Fruit fly (Drosophila melanogaster) whole organism, pupa: ENCODE data around the gene CG14971.

Source experiments
- CG10348 ChIP-seq: fragments of 200-800 bp; sonication (Bioruptor generic); IDR thresholded peaks from 2 replicates; pipeline ENCODE4 v1.3.6; 2022; ENCODE audit warnings: missing biosample characterization, missing genetic modification characterization
- CG12605 ChIP-seq: fragments of 200-800 bp; sonication (Bioruptor generic); IDR thresholded peaks from 2 replicates; pipeline ENCODE4 v1.3.6; 2022; ENCODE audit warnings: missing biosample characterization, missing genetic modification characterization
- CG13204 ChIP-seq: fragments of 200-800 bp; sonication (Bioruptor generic); optimal IDR thresholded peaks from 2 replicates; lab custom pipeline; 2018; ENCODE audit warnings: missing biosample characterization, mild to moderate bottlenecking, missing genetic modification characterization, moderate library complexity
- CG14655 ChIP-seq: fragments of 200-800 bp; sonication (Bioruptor generic); optimal IDR thresholded peaks from 3 replicates; lab custom pipeline; 2017; ENCODE audit warnings: mild to moderate bottlenecking, missing biosample characterization, missing genetic modification reagents, missing genetic modification characterization
- CG15710 ChIP-seq: fragments of 200-800 bp; sonication (Bioruptor generic); optimal IDR thresholded peaks from 2 replicates; lab custom pipeline; 2018; ENCODE audit warnings: missing biosample characterization, mild to moderate bottlenecking, missing genetic modification characterization, moderate library complexity
- CG17806 ChIP-seq: fragments of 200-800 bp; sonication (Bioruptor generic); optimal IDR thresholded peaks from 2 replicates; lab custom pipeline; 2018; ENCODE audit warnings: missing biosample characterization, mild to moderate bottlenecking, missing genetic modification characterization, moderate library complexity
- CG32121 ChIP-seq: fragments of 200-800 bp; sonication (Bioruptor generic); IDR thresholded peaks from 2 replicates; pipeline ENCODE4 v1.3.6; 2022; ENCODE audit warnings: missing biosample characterization, missing genetic modification characterization
- CG34367 ChIP-seq: fragments of 200-800 bp; sonication (Bioruptor generic); optimal IDR thresholded peaks from 2 replicates; lab custom pipeline; 2018; ENCODE audit warnings: missing biosample characterization, mild to moderate bottlenecking, missing genetic modification characterization
- CG4496 ChIP-seq: fragments of 200-800 bp; sonication (Bioruptor generic); IDR thresholded peaks from 3 replicates; pipeline ENCODE4 v1.3.6; 2022; ENCODE audit warnings: missing biosample characterization, missing genetic modification characterization
- CG8159 ChIP-seq: fragments of 200-800 bp; sonication (Bioruptor generic); optimal IDR thresholded peaks from 3 replicates; lab custom pipeline; 2018; ENCODE audit warnings: missing biosample characterization, mild to moderate bottlenecking, missing genetic modification characterization, moderate library complexity
- CG8301 ChIP-seq: fragments of 200-800 bp; sonication (Bioruptor generic); optimal IDR thresholded peaks from 2 replicates; lab custom pipeline; 2018; ENCODE audit warnings: missing biosample characterization, mild to moderate bottlenecking, missing genetic modification characterization
- CG9948 ChIP-seq: fragments of 200-800 bp; sonication (Bioruptor generic); optimal IDR thresholded peaks from 2 replicates; lab custom pipeline; 2018; ENCODE audit warnings: missing biosample characterization, mild to moderate bottlenecking, missing genetic modification characterization, moderate library complexity
- D1 ChIP-seq: fragments of 200-800 bp; sonication (Bioruptor generic); optimal IDR thresholded peaks from 2 replicates; lab custom pipeline; 2018; ENCODE audit warnings: missing biosample characterization, mild to moderate bottlenecking, missing genetic modification characterization, moderate library complexity
- EcR ChIP-seq: fragments of 200-800 bp; sonication (Bioruptor generic); optimal IDR thresholded peaks from 3 replicates; lab custom pipeline; 2019; ENCODE audit warnings: missing biosample characterization, missing genetic modification characterization, mild to moderate bottlenecking, moderate library complexity, missing genetic modification reagents
- Ets98B ChIP-seq: fragments of 200-800 bp; sonication (Bioruptor generic); IDR thresholded peaks from 2 replicates; pipeline ENCODE4 v1.3.6; 2022; ENCODE audit warnings: missing biosample characterization, missing genetic modification characterization
- Pif1A ChIP-seq: fragments of 200-800 bp; sonication (Bioruptor generic); optimal IDR thresholded peaks from 3 replicates; lab custom pipeline; 2016; ENCODE audit warnings: missing biosample characterization, missing genetic modification characterization
- Pif1B ChIP-seq: fragments of 200-800 bp; sonication (Bioruptor generic); optimal IDR thresholded peaks from 3 replicates; lab custom pipeline; 2016; ENCODE audit warnings: missing biosample characterization, missing genetic modification characterization
- Snoo ChIP-seq: fragments of 200-800 bp; sonication (Bioruptor generic); optimal IDR thresholded peaks from 3 replicates; lab custom pipeline; 2017; ENCODE audit warnings: missing biosample characterization, mild to moderate bottlenecking, missing genetic modification characterization, inconsistent platforms
- fd96Ca ChIP-seq: fragments of 200-800 bp; sonication (Bioruptor generic); IDR thresholded peaks from 3 replicates; pipeline ENCODE4 v1.3.6; 2022; ENCODE audit warnings: missing biosample characterization, missing genetic modification characterization
- gl ChIP-seq: fragments of 200-800 bp; sonication (Bioruptor generic); optimal IDR thresholded peaks from 2 replicates; lab custom pipeline; 2018; ENCODE audit warnings: missing biosample characterization, mild to moderate bottlenecking, missing genetic modification characterization
- rn ChIP-seq: fragments of 200-800 bp; sonication (Bioruptor generic); IDR thresholded peaks from 2 replicates; pipeline ENCODE4 v1.3.6; 2022; ENCODE audit warnings: missing biosample characterization, missing genetic modification characterization

CG14971 gene

DNA sequence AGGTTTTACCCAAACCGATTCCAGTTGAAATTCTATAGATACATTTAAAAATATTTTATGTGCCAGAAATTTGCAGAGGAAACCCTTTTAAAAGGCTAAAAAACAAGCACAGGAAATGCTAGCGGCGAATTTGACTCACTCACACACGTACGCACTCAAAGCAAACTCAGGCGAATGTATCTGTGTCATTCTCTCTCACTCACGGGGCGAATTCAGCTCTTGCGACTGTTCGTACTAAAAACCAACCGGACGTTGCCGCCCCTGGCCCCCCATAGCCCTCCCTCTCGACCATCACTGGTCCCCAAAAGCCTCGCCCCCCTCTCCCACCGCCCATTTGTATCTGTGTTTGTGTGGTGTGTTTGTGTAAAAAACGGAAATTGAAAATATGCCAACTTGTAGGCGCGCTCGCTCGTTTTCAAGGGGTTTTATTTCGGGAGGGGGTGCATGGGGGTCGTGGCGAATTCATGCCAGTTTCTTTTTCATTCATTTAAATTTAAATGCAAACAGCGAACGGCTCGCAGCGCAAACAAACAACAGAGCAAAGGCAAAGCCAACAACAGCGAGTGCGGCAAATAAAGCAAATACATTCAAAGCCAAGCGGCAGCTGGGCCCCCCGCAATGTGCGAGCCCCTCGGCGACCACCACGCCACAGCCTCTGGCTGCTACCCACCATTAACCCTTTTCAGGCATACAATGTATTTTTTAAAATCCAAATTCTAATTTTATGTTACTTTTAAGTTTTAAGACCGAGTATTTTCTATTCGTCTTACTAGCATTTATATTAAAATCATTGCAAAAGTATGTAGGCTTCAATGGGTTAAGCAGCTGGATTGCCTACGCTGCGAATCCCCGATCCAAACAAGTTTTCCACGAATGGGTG lies 52.7 kb downstream of the CG14971 start:
- TF ChIP-seq D1 (tag; lab: Kevin White, UChicago) (no peak), CG15710 (peak; percentile 71), Snoo (tag; lab: Kevin White, UChicago) (peak; percentile 47), Ets98B (GFP tag; lab: Robert Waterston, UW) (peak; percentile 99), CG17806 (tag; lab: Kevin White, UChicago) (peak; percentile 84), gl (no peak), CG4496 (peak; percentile 99), Pif1A (GFP tag; lab: Kevin White, UChicago) (peak; percentile 94), CG10348 (GFP tag; lab: Robert Waterston, UW) (peak; percentile 89), CG8159 (tag; lab: Kevin White, UChicago) (peak; percentile 66), EcR (GFP tag; lab: Kevin White, UChicago) (peak; percentile 71), CG32121 (peak; percentile 99), CG13204 (peak; percentile 78), fd96Ca (GFP tag; lab: Robert Waterston, UW) (peak; percentile 98), CG14655 (GFP tag; lab: Kevin White, UChicago) (peak; percentile 98), CG8301 (tag; lab: Kevin White, UChicago) (peak; percentile 98), CG9948 (tag; lab: Kevin White, UChicago) (peak; percentile 84), CG34367 (tag; lab: Kevin White, UChicago) (peak; percentile 68), CG12605 (GFP tag; lab: Robert Waterston, UW) (peak; percentile 97), rn (peak; percentile 95), Pif1B (GFP tag; lab: Kevin White, UChicago) (peak; percentile 85)
